Worm (Caenorhabditis elegans): Measurements from ENCODE around the gene ech-3.

DNA sequence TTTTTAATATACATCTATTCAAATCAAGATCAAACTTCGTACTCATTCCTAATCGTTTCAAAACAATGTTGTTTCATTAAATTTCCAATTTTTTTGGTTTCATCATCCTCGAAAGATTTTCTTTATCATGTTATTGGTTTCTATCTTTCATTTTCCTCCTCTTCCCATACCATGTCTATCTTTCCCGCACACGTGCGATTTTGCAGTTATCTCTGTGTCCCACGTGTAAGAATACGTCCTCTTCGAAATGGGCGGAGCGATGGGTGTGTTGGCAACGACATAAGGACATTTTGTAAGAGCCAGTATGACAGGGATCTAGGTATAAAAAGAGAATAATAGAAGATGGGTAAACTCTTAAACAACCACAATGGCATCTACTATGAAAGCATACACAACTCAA is 4.3 kb downstream of the ech-3 start, which contains the start of gene F43H9.4:
- TF ChIP-seq ceh-13 (GFP tag; optimal IDR thresholded peaks at IDR 0.05): no peak
- TF ChIP-seq ama-1 (optimal IDR thresholded peaks at IDR 0.05): no peak
- no peak for TF ChIP-seq tra-4 (tag; optimal IDR thresholded peaks at IDR 0.05)
- TF ChIP-seq B0310.2 (tag; optimal IDR thresholded peaks at IDR 0.05): no peak
- TF ChIP-seq flt-1 (GFP tag; IDR thresholded peaks at IDR 0.05): no peak
- TF ChIP-seq hmg-4 (GFP tag; optimal IDR thresholded peaks at IDR 0.05): no peak
- no peak for TF ChIP-seq ceh-36 (tag; optimal IDR thresholded peaks at IDR 0.05)
- no peak for TF ChIP-seq pes-1 (GFP tag; IDR thresholded peaks at IDR 0.05)
